Fruit fly (Drosophila melanogaster) whole organism, embryonic: ENCODE data around the gene CG13640.

Experiments used
- Adf1 ChIP-seq: fragments of 200-800 bp; sonication (Bioruptor generic); IDR thresholded peaks from 2 replicates; pipeline ENCODE4 v1.3.6; 2022; ENCODE audit warnings: missing biosample characterization, missing genetic modification characterization
- CG10267 ChIP-seq: fragments of 200-800 bp; sonication (Bioruptor generic); optimal IDR thresholded peaks from 2 replicates; lab custom pipeline; 2018; ENCODE audit warnings: missing biosample characterization, mild to moderate bottlenecking, missing genetic modification characterization, moderate library complexity
- CG10274 ChIP-seq: fragments of 200-800 bp; sonication (Bioruptor generic); optimal IDR thresholded peaks from 3 replicates; lab custom pipeline; 2017; ENCODE audit warnings: missing biosample characterization, mild to moderate bottlenecking, missing genetic modification characterization
- CG12104 ChIP-seq: fragments of 200-800 bp; sonication (Bioruptor generic); optimal IDR thresholded peaks from 3 replicates; lab custom pipeline; 2016; ENCODE audit warnings: missing biosample characterization, missing genetic modification characterization
- CG13894 ChIP-seq: fragments of 200-800 bp; sonication (Bioruptor generic); optimal IDR thresholded peaks from 3 replicates; lab custom pipeline; 2018; ENCODE audit warnings: missing biosample characterization, mild to moderate bottlenecking, missing genetic modification characterization, moderate library complexity
- CG15073 ChIP-seq: fragments of 200-800 bp; sonication (Bioruptor generic); optimal IDR thresholded peaks from 2 replicates; lab custom pipeline; 2016; ENCODE audit warnings: missing biosample characterization, missing genetic modification characterization
- CG17186 ChIP-seq: fragments of 200-800 bp; sonication (Bioruptor generic); optimal IDR thresholded peaks from 3 replicates; lab custom pipeline; 2017; ENCODE audit warnings: missing biosample characterization, missing genetic modification reagents, missing genetic modification characterization
- CG17361 ChIP-seq: fragments of 200-800 bp; sonication (Bioruptor generic); IDR thresholded peaks from 3 replicates; pipeline ENCODE4 v1.3.6; 2022; ENCODE audit warnings: missing biosample characterization, missing genetic modification characterization
- CG17829 ChIP-seq: fragments of 200-800 bp; optimal IDR thresholded peaks from 2 replicates; lab custom pipeline; 2019; ENCODE audit warnings: missing biosample characterization, mild to moderate bottlenecking, missing genetic modification characterization, moderate library complexity
- CG2116 ChIP-seq: fragments of 200-800 bp; sonication (Bioruptor generic); optimal IDR thresholded peaks from 3 replicates; lab custom pipeline; 2018; ENCODE audit warnings: missing biosample characterization, mild to moderate bottlenecking, missing genetic modification characterization
- CG2199 ChIP-seq: fragments of 200-800 bp; sonication (Bioruptor generic); IDR thresholded peaks from 3 replicates; pipeline ENCODE4 v1.3.6; 2022; ENCODE audit warnings: missing biosample characterization, missing genetic modification characterization
- CG33213 ChIP-seq: fragments of 200-800 bp; sonication (Bioruptor generic); optimal IDR thresholded peaks from 3 replicates; lab custom pipeline; 2016; ENCODE audit warnings: missing biosample characterization, missing genetic modification characterization
- CG34422 ChIP-seq: fragments of 200-800 bp; sonication (Bioruptor generic); IDR thresholded peaks from 3 replicates; pipeline ENCODE4 v1.3.6; 2022; ENCODE audit warnings: missing biosample characterization, missing genetic modification characterization
- CG3995 ChIP-seq: fragments of 200-800 bp; sonication (Bioruptor generic); optimal IDR thresholded peaks from 3 replicates; lab custom pipeline; 2016; ENCODE audit warnings: missing biosample characterization, missing genetic modification characterization
- CG4854 ChIP-seq: fragments of 200-800 bp; sonication (Bioruptor generic); optimal IDR thresholded peaks from 2 replicates; lab custom pipeline; 2016; ENCODE audit warnings: missing biosample characterization, missing genetic modification characterization, inconsistent platforms
- CG6654 ChIP-seq: fragments of 200-800 bp; sonication (Bioruptor generic); optimal IDR thresholded peaks from 2 replicates; lab custom pipeline; 2017; ENCODE audit warnings: missing biosample characterization, mild to moderate bottlenecking, missing genetic modification characterization
- CG6683 ChIP-seq: fragments of 200-800 bp; sonication (Bioruptor generic); optimal IDR thresholded peaks from 2 replicates; lab custom pipeline; 2017; ENCODE audit warnings: missing biosample characterization, mild to moderate bottlenecking, missing genetic modification characterization, missing genetic modification reagents
- CG6813 ChIP-seq: fragments of 200-800 bp; sonication (Bioruptor generic); optimal IDR thresholded peaks from 2 replicates; lab custom pipeline; 2017; ENCODE audit warnings: missing biosample characterization, missing genetic modification characterization, mild to moderate bottlenecking, moderate library complexity, missing genetic modification reagents
- CG7271 ChIP-seq: fragments of 200-800 bp; sonication (Bioruptor generic); optimal IDR thresholded peaks from 2 replicates; lab custom pipeline; 2018; ENCODE audit warnings: missing biosample characterization, mild to moderate bottlenecking, missing genetic modification characterization, moderate library complexity
- CG8290 ChIP-seq, 3 experiments: fragments of 200-800 bp; sonication (Bioruptor generic); optimal IDR thresholded peaks; 2 replicates each; lab custom pipeline; 2016 to 2019; ENCODE audit warnings: missing biosample characterization in 3 of 3, missing genetic modification characterization in 3 of 3, mild to moderate bottlenecking in 2 of 3, moderate library complexity in 1 of 3
- D ChIP-seq, 2 experiments: fragments of 200-800 bp in 1 of 2; fragments of >200 bp in 1 of 2; sonication (Bioruptor generic) in 1 of 2; optimal IDR thresholded peaks; 2 replicates in 1 of 2; 3 replicates in 1 of 2; lab custom pipeline; 2017; ENCODE audit warnings: mild to moderate bottlenecking in 1 of 2, missing biosample characterization in 1 of 2, missing genetic modification characterization in 1 of 2, missing genetic modification reagents in 1 of 2
- Dbx ChIP-seq: fragments of 200-800 bp; sonication (Bioruptor generic); IDR thresholded peaks from 3 replicates; pipeline ENCODE4 v1.3.6; 2022; ENCODE audit warnings: missing biosample characterization, missing genetic modification characterization
- Dip3 ChIP-seq: fragments of 200-800 bp; sonication (Bioruptor generic); optimal IDR thresholded peaks from 3 replicates; lab custom pipeline; 2016; ENCODE audit warnings: missing biosample characterization, missing genetic modification characterization
- Dref ChIP-seq: fragments of 200-800 bp; sonication (Bioruptor generic); IDR thresholded peaks from 2 replicates; pipeline ENCODE4 v1.3.6; 2022; ENCODE audit warnings: missing biosample characterization, missing genetic modification characterization
- Hmx ChIP-seq: fragments of 200-800 bp; sonication (Bioruptor generic); optimal IDR thresholded peaks from 2 replicates; lab custom pipeline; 2016; ENCODE audit warnings: missing biosample characterization, missing genetic modification characterization
- Hsf ChIP-seq: fragments of 200-800 bp; sonication (Bioruptor generic); optimal IDR thresholded peaks from 3 replicates; lab custom pipeline; 2016; ENCODE audit warnings: missing biosample characterization, missing genetic modification characterization
- al ChIP-seq: fragments of 200-800 bp; sonication (Bioruptor generic); IDR thresholded peaks from 2 replicates; pipeline ENCODE4 v1.3.6; 2022; ENCODE audit warnings: missing biosample characterization, missing genetic modification characterization
- aop ChIP-seq: fragments of 200-800 bp; sonication (Bioruptor generic); IDR thresholded peaks from 2 replicates; pipeline ENCODE4 v1.3.6; 2022; ENCODE audit warnings: missing biosample characterization, missing genetic modification characterization
- chm ChIP-seq: fragments of 200-800 bp; sonication (Bioruptor generic); IDR thresholded peaks from 2 replicates; pipeline ENCODE4 v1.3.6; 2022; ENCODE audit warnings: missing biosample characterization, missing genetic modification characterization
- corto ChIP-seq: fragments of 200-800 bp; sonication (Bioruptor generic); optimal IDR thresholded peaks from 2 replicates; lab custom pipeline; 2016; ENCODE audit warnings: missing biosample characterization, mild to moderate bottlenecking, missing genetic modification characterization, moderate library complexity
- danr ChIP-seq: fragments of 200-800 bp; sonication (Bioruptor generic); IDR thresholded peaks from 2 replicates; pipeline ENCODE4 v1.3.6; 2022; ENCODE audit warnings: missing biosample characterization, missing genetic modification characterization
- dysf ChIP-seq: fragments of 200-800 bp; sonication (Bioruptor generic); IDR thresholded peaks from 3 replicates; pipeline ENCODE4 v1.3.6; 2022; ENCODE audit warnings: missing biosample characterization, missing genetic modification characterization
- eyg ChIP-seq: fragments of 200-800 bp; sonication (Bioruptor generic); optimal IDR thresholded peaks from 3 replicates; lab custom pipeline; 2016; ENCODE audit warnings: missing biosample characterization, missing genetic modification characterization
- fru ChIP-seq: fragments of >200 bp; optimal IDR thresholded peaks from 2 replicates; lab custom pipeline; 2017
- ftz-f1 ChIP-seq: fragments of 200-800 bp; sonication (Bioruptor generic); optimal IDR thresholded peaks from 2 replicates; lab custom pipeline; 2016; ENCODE audit warnings: missing biosample characterization, missing genetic modification characterization
- hb ChIP-seq: fragments of 200-800 bp; sonication (Bioruptor generic); IDR thresholded peaks from 3 replicates; pipeline ENCODE4 v1.3.6; 2022; ENCODE audit warnings: missing biosample characterization, missing genetic modification characterization; ENCODE audit not compliant: partially characterized antibody
- hkb ChIP-seq, 2 experiments: fragments of 200-800 bp in 1 of 2; fragments of >200 bp in 1 of 2; sonication (Bioruptor generic) in 1 of 2; IDR thresholded peaks in 1 of 2; optimal IDR thresholded peaks in 1 of 2; 2 replicates each; pipeline versions ENCODE4 v1.3.6 to Lab custom; 2017 to 2022; ENCODE audit warnings: missing biosample characterization in 1 of 2, missing genetic modification characterization in 1 of 2
- kni ChIP-seq: fragments of 200-800 bp; sonication (Bioruptor generic); optimal IDR thresholded peaks from 3 replicates; lab custom pipeline; 2017; ENCODE audit warnings: mild to moderate bottlenecking, missing biosample characterization, missing genetic modification reagents, missing genetic modification characterization
- nerfin-2 ChIP-seq: fragments of 200-800 bp; sonication (Bioruptor generic); IDR thresholded peaks from 2 replicates; pipeline ENCODE4 v1.3.6; 2022; ENCODE audit warnings: missing biosample characterization, missing genetic modification characterization; ENCODE audit not compliant: partially characterized antibody
- pum ChIP-seq: fragments of 200-800 bp; sonication (Bioruptor generic); optimal IDR thresholded peaks from 2 replicates; lab custom pipeline; 2016; ENCODE audit warnings: missing biosample characterization, missing genetic modification characterization
- sens ChIP-seq: fragments of 200-800 bp; sonication (Bioruptor generic); peaks from one replicate; lab custom pipeline; 2016; ENCODE audit warnings: missing biosample characterization, missing genetic modification characterization
- sima ChIP-seq: fragments of 200-800 bp; sonication (Bioruptor generic); optimal IDR thresholded peaks from 2 replicates; lab custom pipeline; 2016; ENCODE audit warnings: missing biosample characterization, missing genetic modification characterization
- slbo ChIP-seq: fragments of 200-800 bp; sonication (Bioruptor generic); IDR thresholded peaks from 2 replicates; pipeline ENCODE4 v1.3.6; 2022; ENCODE audit warnings: missing biosample characterization, missing genetic modification characterization
- sob ChIP-seq: fragments of 200-800 bp; sonication (Bioruptor generic); IDR thresholded peaks from 2 replicates; pipeline ENCODE4 v1.3.6; 2022; ENCODE audit warnings: missing biosample characterization, missing genetic modification characterization
- tna ChIP-seq: fragments of 200-800 bp; sonication (Bioruptor generic); IDR thresholded peaks from 2 replicates; pipeline ENCODE4 v1.3.6; 2022; ENCODE audit warnings: missing biosample characterization, missing genetic modification characterization; ENCODE audit not compliant: partially characterized antibody
- zfh2 ChIP-seq: fragments of 200-800 bp; sonication (Bioruptor generic); optimal IDR thresholded peaks from 2 replicates; lab custom pipeline; 2016; ENCODE audit warnings: missing biosample characterization, missing genetic modification characterization

Gene CG13640

DNA sequence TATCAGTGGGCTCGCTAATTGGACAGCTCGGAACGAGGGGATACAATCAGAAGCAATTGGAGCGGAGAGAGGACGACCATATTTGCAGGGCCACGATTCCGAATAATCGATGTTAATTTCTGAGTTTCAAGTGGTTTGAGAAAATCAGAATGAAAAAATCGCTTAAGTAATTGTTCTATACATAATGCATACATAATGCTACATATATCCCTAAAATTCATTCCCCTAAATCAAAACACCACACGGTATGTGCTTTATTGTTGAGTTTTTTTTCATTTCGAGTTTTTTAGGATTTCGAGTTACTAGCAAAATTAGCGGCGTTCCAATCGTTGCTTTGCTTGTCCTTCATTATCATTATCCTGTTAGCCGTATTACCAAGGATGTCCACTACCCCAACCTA is 36.4 kb downstream of the CG13640 start, which contains the start of gene niki:
Gene niki (minus strand): TSS at position 101 of the 400 bp plus-strand sequence.
- TF ChIP-seq D (optimal IDR thresholded peaks at IDR 0.05; lab: Kevin White, UChicago) (no peak), D (GFP tag; optimal IDR thresholded peaks at IDR 0.05; lab: Kevin White, UChicago) (no peak), ftz-f1 (no peak), chm (GFP tag; lab: Robert Waterston, UW) (no peak), Dbx (GFP tag; lab: Robert Waterston, UW) (no peak)

DNA sequence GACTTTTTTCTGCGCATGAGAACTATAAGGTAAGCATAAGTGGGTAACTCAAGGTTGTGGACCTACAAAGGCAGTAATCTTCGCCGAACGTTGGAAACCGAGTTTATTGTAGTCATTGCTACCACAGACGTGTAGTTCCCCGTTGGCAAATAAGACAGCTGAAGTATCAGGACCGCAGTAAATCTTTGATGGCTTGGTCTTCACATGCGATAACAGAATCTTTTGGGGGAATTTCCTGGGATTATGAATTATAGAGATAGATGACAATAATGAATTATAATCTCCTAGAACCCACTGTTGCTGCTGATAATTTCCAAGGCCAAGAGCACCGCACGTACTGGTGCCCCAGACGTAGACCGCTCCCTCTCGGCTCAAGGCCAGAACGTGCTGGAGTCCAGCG is 38.9 kb downstream of the CG13640 start:
- TF ChIP-seq pum (GFP tag; lab: Kevin White, UChicago) (no peak), sima (GFP tag; lab: Kevin White, UChicago) (no peak), aop (GFP tag; lab: Robert Waterston, UW) (no peak), sens (GFP tag; lab: Kevin White, UChicago) (no peak), CG4854 (GFP tag; lab: Kevin White, UChicago) (no peak), CG6813 (GFP tag; lab: Kevin White, UChicago) (no peak), CG17186 (GFP tag; lab: Kevin White, UChicago) (no peak), CG2116 (no peak), CG6654 (GFP tag; lab: Kevin White, UChicago) (no peak), danr (GFP tag; lab: Robert Waterston, UW) (no peak), CG10274 (no peak), Dref (no peak), CG34422 (GFP tag; lab: Robert Waterston, UW) (no peak), CG7271 (no peak), eyg (GFP tag; lab: Kevin White, UChicago) (no peak), CG33213 (GFP tag; lab: Kevin White, UChicago) (no peak), kni (no peak), Dip3 (GFP tag; lab: Kevin White, UChicago) (no peak), Hmx (GFP tag; lab: Kevin White, UChicago) (no peak), corto (no peak)
- TF ChIP-seq, all 482 proteins: peak for 0

DNA sequence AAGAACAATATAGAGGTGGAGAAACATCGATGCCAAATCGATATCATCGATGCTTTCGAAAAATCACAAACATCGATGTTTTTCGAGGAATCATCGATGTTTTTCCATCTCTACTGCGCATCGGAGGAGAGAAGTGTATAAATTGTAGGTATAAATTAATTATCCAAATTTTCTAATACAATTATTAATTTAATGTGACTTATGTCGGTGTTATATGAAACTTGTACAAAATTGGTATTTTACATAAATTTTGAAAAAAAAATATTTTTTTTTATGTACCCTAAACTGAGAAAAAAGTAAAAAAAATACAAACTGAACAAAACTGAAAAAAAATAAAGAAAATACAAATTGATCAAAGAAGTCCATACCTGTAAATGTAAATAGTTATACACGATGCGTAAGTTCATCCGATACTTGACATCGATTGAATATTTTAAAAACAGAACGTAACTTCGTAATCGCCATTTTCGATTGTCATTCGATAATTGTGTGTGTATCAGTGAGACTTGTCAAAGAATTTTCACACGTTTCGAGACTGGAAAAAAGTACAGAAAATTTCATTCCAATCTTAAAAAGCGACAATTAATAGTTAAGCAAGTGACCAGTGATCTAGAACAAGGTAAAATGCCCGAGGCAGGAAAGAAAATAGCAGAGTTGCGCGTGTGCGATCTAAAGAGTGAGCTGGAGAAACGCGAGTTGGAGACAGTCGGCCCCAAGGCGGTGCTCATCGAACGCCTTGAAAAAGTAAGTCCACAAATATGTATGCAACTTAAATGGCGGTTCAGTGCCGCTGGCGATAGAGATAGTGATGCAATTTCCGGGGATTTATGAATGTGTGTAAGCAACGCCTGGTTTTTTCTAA is 44.7 kb downstream of the CG13640 start, which contains the start of the genes CG5808 and Saf-B:
Gene CG5808 (minus strand): TSS at position 15 of the 862 bp plus-strand sequence.
Gene Saf-B (plus strand): TSS at position 472 of the 862 bp plus-strand sequence.
- TF ChIP-seq zfh2 (GFP tag; lab: Kevin White, UChicago), result peak; percentile 31
- peak; percentile 7 for TF ChIP-seq CG7271
- TF ChIP-seq sob (GFP tag; lab: Robert Waterston, UW), result peak; percentile 33; the same call in 1 of the 2 replicates
- no peak for TF ChIP-seq CG6683 (GFP tag; lab: Kevin White, UChicago)
- TF ChIP-seq CG12104, result peak; percentile 74
- no peak for TF ChIP-seq hkb (optimal IDR thresholded peaks at IDR 0.05; lab: Kevin White, UChicago)
- TF ChIP-seq hkb (GFP tag; IDR thresholded peaks at IDR 0.05; lab: Robert Waterston, UW), result no peak
- TF ChIP-seq Adf1 (GFP tag; lab: Robert Waterston, UW), result no peak
- TF ChIP-seq hb, result peak; percentile 85
- TF ChIP-seq CG8290 (GFP tag; optimal IDR thresholded peaks at IDR 0.05; lab: Kevin White, UChicago), result peak; percentile 96
- TF ChIP-seq CG8290 (tag; optimal IDR thresholded peaks at IDR 0.05; lab: Kevin White, UChicago), result peak in 1 of 2 experiments; percentile 98
- peak; percentile 38 for TF ChIP-seq Hsf (GFP tag; lab: Kevin White, UChicago)
- TF ChIP-seq slbo (GFP tag; lab: Robert Waterston, UW), result peak; percentile 60
- TF ChIP-seq al (GFP tag; lab: Robert Waterston, UW), result 0 out of 2 replicates have a peak, but pooled peaks have one; percentile 34
- TF ChIP-seq CG15073 (GFP tag; lab: Kevin White, UChicago), result no peak
- no peak for TF ChIP-seq CG13894 (tag; lab: Kevin White, UChicago)
- TF ChIP-seq fru (lab: Kevin White, UChicago), result no peak
- no peak; the same call in 2 of the 3 replicates for TF ChIP-seq CG17361 (GFP tag; lab: Robert Waterston, UW)
- TF ChIP-seq CG3995 (GFP tag; lab: Kevin White, UChicago), result peak; percentile 54
- TF ChIP-seq tna (GFP tag; lab: Robert Waterston, UW), result peak; percentile 83
- TF ChIP-seq dysf (GFP tag; lab: Robert Waterston, UW), result peak; percentile 50; the same call in 2 of the 3 replicates
- no peak for TF ChIP-seq CG2199
- TF ChIP-seq CG17829, result peak; percentile 71
- peak; percentile 44; the same call in 2 of the 3 replicates for TF ChIP-seq Dbx (GFP tag; lab: Robert Waterston, UW)
- TF ChIP-seq CG10267 (tag; lab: Kevin White, UChicago), result peak; percentile 67
- TF ChIP-seq nerfin-2 (GFP tag; lab: Robert Waterston, UW), result peak; percentile 86
